Worm (Caenorhabditis elegans) whole organism, L4 larva: Measurements from ENCODE around the gene xpf-1.

Source experiments
- aly-2 ChIP-seq: sonication (generic microtip); optimal IDR thresholded peaks from 2 replicates; lab custom pipeline; 2018; ENCODE audit warnings: missing biosample characterization, missing genetic modification characterization
- ceh-82 ChIP-seq: sonication (generic microtip); optimal IDR thresholded peaks from 2 replicates; lab custom pipeline; 2017; ENCODE audit warnings: missing biosample characterization, missing genetic modification characterization
- dmd-8 ChIP-seq: fragments of 200-800 bp; sonication (Bioruptor generic); IDR thresholded peaks from 2 replicates; pipeline ENCODE4 v1.3.6; 2022; ENCODE audit warnings: missing genetic modification characterization, missing compliant biosample characterization
- fos-1 ChIP-seq: fragments of 150-350 bp; optimal IDR thresholded peaks from 2 replicates; lab custom pipeline; 2014; ENCODE audit warnings: missing biosample characterization, missing genetic modification characterization
- jun-1 ChIP-seq: fragments of 150-350 bp; optimal IDR thresholded peaks from 2 replicates; lab custom pipeline; 2014; ENCODE audit warnings: missing biosample characterization, missing genetic modification reagents, missing genetic modification characterization
- lin-13 ChIP-seq: fragments of 150-350 bp; optimal IDR thresholded peaks from 2 replicates; lab custom pipeline; 2014; ENCODE audit warnings: missing biosample characterization, missing genetic modification reagents, missing genetic modification characterization
- mep-1 ChIP-seq: fragments of 150-350 bp; sonication (generic microtip); optimal IDR thresholded peaks from 3 replicates; lab custom pipeline; 2014; ENCODE audit warnings: missing biosample characterization, missing genetic modification characterization
- nhr-25 ChIP-seq: sonication (generic microtip); optimal IDR thresholded peaks from 2 replicates; lab custom pipeline; 2017; ENCODE audit warnings: missing genetic modification characterization, mild to moderate bottlenecking, missing compliant biosample characterization, antibody characterized with exemption, moderate library complexity, borderline replicate concordance; ENCODE audit not compliant: insufficient read depth
- unc-62 ChIP-seq, 3 experiments: fragments of 150-350 bp in 1 of 3; sonication (generic microtip); optimal IDR thresholded peaks in 2 of 3; peaks in 1 of 3; 1 replicate in 1 of 3; 2 replicates in 2 of 3; lab custom pipeline; 2014 to 2017; ENCODE audit warnings: missing biosample characterization in 3 of 3, missing genetic modification characterization in 3 of 3, missing genetic modification reagents in 3 of 3, missing genotype in 1 of 3
- zfp-2 ChIP-seq: sonication (generic microtip); optimal IDR thresholded peaks from 2 replicates; lab custom pipeline; 2016; ENCODE audit warnings: mild to moderate bottlenecking, missing genetic modification characterization, missing compliant biosample characterization
- zip-2 ChIP-seq: fragments of 150-350 bp; optimal IDR thresholded peaks from 2 replicates; lab custom pipeline; 2014; ENCODE audit warnings: missing biosample characterization, missing genetic modification characterization

ce11 chrII:11650975-11651588 lies 44.9 kb upstream of the xpf-1 start, which contains the start of gene coa-7:
- TF ChIP-seq nhr-25 (no peak), fos-1 (tag; lab: Kevin White, UChicago) (no peak), dmd-8 (GFP tag; lab: Robert Waterston, UW) (no peak), zfp-2 (tag; lab: Kevin White, UChicago) (no peak), jun-1 (tag; lab: Kevin White, UChicago) (no peak), ceh-82 (no peak), unc-62 (GFP tag; optimal IDR thresholded peaks at IDR 0.05 in 1 of 2; lab: Kevin White, UChicago) (peak in 1 of 2 experiments; percentile 72), unc-62 (tag; optimal IDR thresholded peaks at IDR 0.05; lab: Kevin White, UChicago) (no peak), zip-2 (no peak), aly-2 (tag; lab: Kevin White, UChicago) (no peak), lin-13 (no peak), mep-1 (no peak)
